Fruit fly (Drosophila melanogaster): ENCODE results near the gene tal-2A.
A peak's percentile ranks its signal among the peaks of the same experiment; 100 is the strongest.

tal-2A gene

dm6 chr3R:13800430-13800848, 12.5 kb upstream of the tal-2A start (continued):
- peak; percentile 83 for TF ChIP-seq CG10431 (GFP tag; optimal IDR thresholded peaks at IDR 0.05)
- TF ChIP-seq Ets97D (GFP tag; optimal IDR thresholded peaks at IDR 0.05): peak; percentile 4
- TF ChIP-seq toy (GFP tag; IDR thresholded peaks at IDR 0.05): peak; percentile 84
- TF ChIP-seq sisA (GFP tag; IDR thresholded peaks at IDR 0.05): peak; percentile 90
- TF ChIP-seq CG1602 (GFP tag; optimal IDR thresholded peaks at IDR 0.05): peak; percentile 81
- peak; percentile 28 for TF ChIP-seq CG17802 (tag; optimal IDR thresholded peaks at IDR 0.05)
- TF ChIP-seq exex (tag; optimal IDR thresholded peaks at IDR 0.05): peak; percentile 71
- peak; percentile 8 for TF ChIP-seq lbe (GFP tag; optimal IDR thresholded peaks at IDR 0.05)
- peak; percentile 79 for TF ChIP-seq CG9437 (GFP tag; optimal IDR thresholded peaks at IDR 0.05)
- peak; percentile 79 for TF ChIP-seq lilli (GFP tag; optimal IDR thresholded peaks at IDR 0.05)
- TF ChIP-seq Deaf1 (tag; optimal IDR thresholded peaks at IDR 0.05): peak; percentile 32
- peak; percentile 60 for TF ChIP-seq mam (GFP tag; optimal IDR thresholded peaks at IDR 0.05)
- TF ChIP-seq CG13123 (GFP tag; optimal IDR thresholded peaks at IDR 0.05): peak; percentile 72
- TF ChIP-seq HLH3B (GFP tag; IDR thresholded peaks at IDR 0.05): peak; percentile 96
- TF ChIP-seq CkIIα-i1 (GFP tag; IDR thresholded peaks at IDR 0.05): peak; percentile 63; the same call in 1 of the 2 replicates
- peak; percentile 86 for TF ChIP-seq Sox102F (GFP tag; optimal IDR thresholded peaks at IDR 0.05)
- peak; percentile 39 for TF ChIP-seq zfh2 (GFP tag; optimal IDR thresholded peaks at IDR 0.05)
- peak; percentile 90 for TF ChIP-seq CG10979 (tag; optimal IDR thresholded peaks at IDR 0.05)
- peak; percentile 25 for TF ChIP-seq pnt (GFP tag; optimal IDR thresholded peaks at IDR 0.05)
- peak; percentile 92 for TF ChIP-seq ken (GFP tag; IDR thresholded peaks at IDR 0.05)
- TF ChIP-seq Hr51 (GFP tag; optimal IDR thresholded peaks at IDR 0.05): peak; percentile 28 to 91
- peak; percentile 78 for TF ChIP-seq Lim3 (GFP tag; IDR thresholded peaks at IDR 0.05)
- TF ChIP-seq CG7372 (GFP tag; IDR thresholded peaks at IDR 0.05): peak; percentile 92
- peak; percentile 78 for TF ChIP-seq CG4707 (GFP tag; optimal IDR thresholded peaks at IDR 0.05)
- TF ChIP-seq CG12236 (GFP tag; optimal IDR thresholded peaks at IDR 0.05): no peak
- TF ChIP-seq CG9876 (GFP tag; optimal IDR thresholded peaks at IDR 0.05): no peak
- peak; percentile 85 for TF ChIP-seq peb (GFP tag; IDR thresholded peaks at IDR 0.05)
- peak; percentile 17 for TF ChIP-seq twi (tag; optimal IDR thresholded peaks at IDR 0.05)
- peak; percentile 88 for TF ChIP-seq CG15696 (tag; optimal IDR thresholded peaks at IDR 0.05)
- TF ChIP-seq wdn (GFP tag; IDR thresholded peaks at IDR 0.05): peak; percentile 93
- peak; percentile 85 for TF ChIP-seq CG18476 (GFP tag; optimal IDR thresholded peaks at IDR 0.05)
- TF ChIP-seq CG31224 (GFP tag; IDR thresholded peaks at IDR 0.05): no peak
- TF ChIP-seq Asciz (GFP tag; optimal IDR thresholded peaks at IDR 0.05): peak; percentile 83
- TF ChIP-seq CG2129 (GFP tag; IDR thresholded peaks at IDR 0.05; ENCODE audit: partially characterized antibody): no peak
- TF ChIP-seq CG13287 (GFP tag; IDR thresholded peaks at IDR 0.05; ENCODE audit: partially characterized antibody): peak; percentile 34; the same call in 1 of the 2 replicates
- TF ChIP-seq crc (GFP tag; optimal IDR thresholded peaks at IDR 0.05): no peak
- TF ChIP-seq CG6689 (GFP tag; IDR thresholded peaks at IDR 0.05): peak; percentile 92
- no peak for TF ChIP-seq Tbp (GFP tag; optimal IDR thresholded peaks at IDR 0.05)
- peak; percentile 72 for TF ChIP-seq grau (tag; optimal IDR thresholded peaks at IDR 0.05)
- peak; percentile 91 for TF ChIP-seq H2.0 (GFP tag; IDR thresholded peaks at IDR 0.05)
- TF ChIP-seq hb (GFP tag; IDR thresholded peaks at IDR 0.05; ENCODE audit: partially characterized antibody): no peak
- no peak for TF ChIP-seq fu2 (GFP tag; optimal IDR thresholded peaks at IDR 0.05)
- TF ChIP-seq Kr (GFP tag; optimal IDR thresholded peaks at IDR 0.05): no peak
- peak; percentile 72 for TF ChIP-seq Ravus (GFP tag; IDR thresholded peaks at IDR 0.05)
- peak; percentile 62 for TF ChIP-seq Vsx1 (GFP tag; optimal IDR thresholded peaks at IDR 0.05)
- peak; percentile 95 for TF ChIP-seq CG7556 (GFP tag; optimal IDR thresholded peaks at IDR 0.05)
- TF ChIP-seq Hr39 (optimal IDR thresholded peaks at IDR 0.05): no peak
- no peak for TF ChIP-seq HmgD (GFP tag; optimal IDR thresholded peaks at IDR 0.05)
- TF ChIP-seq CG12769 (tag; optimal IDR thresholded peaks at IDR 0.05): peak; percentile 6
- no peak for TF ChIP-seq Dfd (GFP tag; optimal IDR thresholded peaks at IDR 0.05)
- peak; percentile 83 for TF ChIP-seq sens-2 (GFP tag; IDR thresholded peaks at IDR 0.05)
- peak; percentile 89 for TF ChIP-seq unpg (GFP tag; optimal IDR thresholded peaks at IDR 0.05)

Data from whole organism, embryonic.